Worm (Caenorhabditis elegans): Measurements from ENCODE around the gene gss-1.

ce11 chrII:9447965-9448364 is 31.7 kb upstream of the gss-1 start, which contains the start of gene chil-18:
- TF ChIP-seq pha-4 (GFP tag; IDR thresholded peaks at IDR 0.05) (no peak), pha-4 (tag; optimal IDR thresholded peaks at IDR 0.05) (no peak), snpc-4 (tag; optimal IDR thresholded peaks at IDR 0.05) (no peak), ztf-11 (tag; optimal IDR thresholded peaks at IDR 0.05) (no peak), ama-1 (optimal IDR thresholded peaks at IDR 0.05) (no peak), vab-7 (GFP tag; IDR thresholded peaks at IDR 0.05) (no peak), F26F4.8 (GFP tag; conservative IDR thresholded peaks at IDR 0.05) (no peak), arid-1 (GFP tag; conservative IDR thresholded peaks at IDR 0.05) (no peak), zip-11 (GFP tag; IDR thresholded peaks at IDR 0.05) (no peak), nhr-10 (tag; optimal IDR thresholded peaks at IDR 0.05) (no peak), ces-1 (GFP tag; optimal IDR thresholded peaks at IDR 0.05) (no peak), pqm-1 (tag; optimal IDR thresholded peaks at IDR 0.05) (no peak), unc-62 (GFP tag; optimal IDR thresholded peaks at IDR 0.05 in 1 of 2) (no peak), unc-62 (tag; optimal IDR thresholded peaks at IDR 0.05) (no peak)

Data from whole organism, L4 larva.